Fruit fly (Drosophila melanogaster) whole organism: ENCODE data around the gene Wbp2.

Experiments used
- CG8478 ChIP-seq: fragments of >200 bp; optimal IDR thresholded peaks from 2 replicates; lab custom pipeline; 2018; ENCODE audit warnings: inconsistent platforms
- Dll ChIP-seq: fragments of >200 bp; optimal IDR thresholded peaks from 2 replicates; lab custom pipeline; 2017
- EcR ChIP-seq, 2 experiments: fragments of >200 bp; optimal IDR thresholded peaks; 2 replicates each; lab custom pipeline; 2017; ENCODE audit warnings: missing biosample characterization in 2 of 2, missing genetic modification characterization in 2 of 2, missing genetic modification reagents in 2 of 2
- pan ChIP-seq: fragments of >200 bp; optimal IDR thresholded peaks from 2 replicates; lab custom pipeline; 2017
- psq ChIP-seq: fragments of >200 bp; optimal IDR thresholded peaks from 2 replicates; lab custom pipeline; 2017
- usp ChIP-seq: fragments of >200 bp; optimal IDR thresholded peaks from 2 replicates; lab custom pipeline; 2017; ENCODE audit warnings: missing biosample characterization, missing genetic modification characterization, mixed read lengths

The Wbp2 gene

dm6 chr3L:12815756-12816155 lies 34.2 kb upstream of the Wbp2 start:
- TF ChIP-seq CG8478 (lab: Kevin White, UChicago) (no peak), EcR (GFP tag; optimal IDR thresholded peaks at IDR 0.05; lab: Kevin White, UChicago) (no peak)

- no peak for TF ChIP-seq usp (GFP tag; lab: Kevin White, UChicago)
- no peak for TF ChIP-seq pan (lab: Kevin White, UChicago)
- no peak for TF ChIP-seq EcR (GFP tag; optimal IDR thresholded peaks at IDR 0.05; lab: Kevin White, UChicago)
- TF ChIP-seq CG8478 (lab: Kevin White, UChicago) = no peak
- TF ChIP-seq psq (lab: Kevin White, UChicago) = no peak
- no peak for TF ChIP-seq Dll (lab: Kevin White, UChicago)
Measured at dm6 chr3L:12827705-12828104, 22.3 kb upstream of the Wbp2 start.

dm6 chr3L:12828532-12828931 lies 21.4 kb upstream of the Wbp2 start:
- no peak for TF ChIP-seq CG8478 (lab: Kevin White, UChicago)
- TF ChIP-seq EcR (GFP tag; optimal IDR thresholded peaks at IDR 0.05; lab: Kevin White, UChicago) = no peak
- TF ChIP-seq Dll (lab: Kevin White, UChicago) = no peak
- TF ChIP-seq pan (lab: Kevin White, UChicago) = no peak
- TF ChIP-seq psq (lab: Kevin White, UChicago) = no peak
- no peak for TF ChIP-seq usp (GFP tag; lab: Kevin White, UChicago)

- TF ChIP-seq psq (lab: Kevin White, UChicago) (no peak), usp (GFP tag; lab: Kevin White, UChicago) (no peak), Dll (lab: Kevin White, UChicago) (no peak), CG8478 (lab: Kevin White, UChicago) (no peak), pan (lab: Kevin White, UChicago) (no peak), EcR (GFP tag; optimal IDR thresholded peaks at IDR 0.05; lab: Kevin White, UChicago) (no peak)
Measured at dm6 chr3L:12830416-12830815, 19.5 kb upstream of the Wbp2 start.

dm6 chr3L:12831290-12831952 lies 18.5 kb upstream of the Wbp2 start:
- no peak for TF ChIP-seq EcR (GFP tag; optimal IDR thresholded peaks at IDR 0.05; lab: Kevin White, UChicago)
- TF ChIP-seq usp (GFP tag; lab: Kevin White, UChicago) = no peak
- no peak for TF ChIP-seq psq (lab: Kevin White, UChicago)
- no peak for TF ChIP-seq pan (lab: Kevin White, UChicago)
- no peak for TF ChIP-seq Dll (lab: Kevin White, UChicago)
- TF ChIP-seq CG8478 (lab: Kevin White, UChicago) = no peak

dm6 chr3L:12832355-12832881 lies 17.5 kb upstream of the Wbp2 start:
- TF ChIP-seq EcR (GFP tag; optimal IDR thresholded peaks at IDR 0.05; lab: Kevin White, UChicago) = peak in 1 of 2 experiments; percentile 93
- no peak for TF ChIP-seq Dll (lab: Kevin White, UChicago)

- TF ChIP-seq EcR (GFP tag; optimal IDR thresholded peaks at IDR 0.05; lab: Kevin White, UChicago) (no peak), Dll (lab: Kevin White, UChicago) (no peak), psq (lab: Kevin White, UChicago) (no peak), pan (lab: Kevin White, UChicago) (no peak), usp (GFP tag; lab: Kevin White, UChicago) (no peak), CG8478 (lab: Kevin White, UChicago) (no peak)
Measured at dm6 chr3L:12833354-12833753, 16.6 kb upstream of the Wbp2 start.

dm6 chr3L:12833864-12834525 lies 16.0 kb upstream of the Wbp2 start:
- no peak for TF ChIP-seq CG8478 (lab: Kevin White, UChicago)
- no peak for TF ChIP-seq pan (lab: Kevin White, UChicago)
- no peak for TF ChIP-seq psq (lab: Kevin White, UChicago)
- no peak for TF ChIP-seq Dll (lab: Kevin White, UChicago)
- no peak for TF ChIP-seq EcR (GFP tag; optimal IDR thresholded peaks at IDR 0.05; lab: Kevin White, UChicago)
- no peak for TF ChIP-seq usp (GFP tag; lab: Kevin White, UChicago)

dm6 chr3L:12834526-12835213 lies 15.3 kb upstream of the Wbp2 start:
- TF ChIP-seq usp (GFP tag; lab: Kevin White, UChicago) (no peak), EcR (GFP tag; optimal IDR thresholded peaks at IDR 0.05; lab: Kevin White, UChicago) (no peak)

- no peak for TF ChIP-seq psq (lab: Kevin White, UChicago)
- no peak for TF ChIP-seq EcR (GFP tag; optimal IDR thresholded peaks at IDR 0.05; lab: Kevin White, UChicago)
- TF ChIP-seq pan (lab: Kevin White, UChicago) = no peak
- TF ChIP-seq usp (GFP tag; lab: Kevin White, UChicago) = no peak
- TF ChIP-seq Dll (lab: Kevin White, UChicago) = no peak
- no peak for TF ChIP-seq CG8478 (lab: Kevin White, UChicago)
Measured at dm6 chr3L:12835511-12836479, 14.2 kb upstream of the Wbp2 start.
